Worm (Caenorhabditis elegans) whole organism, L4 larva: ENCODE data around the gene glb-22.

Experiments
- ZK546.5 ChIP-seq, 2 experiments: sonication (generic microtip); optimal IDR thresholded peaks; 2 replicates each; lab custom pipeline; 2017; ENCODE audit warnings: missing biosample characterization in 2 of 2, missing genetic modification characterization in 2 of 2
- fkh-10 ChIP-seq: fragments of 150-350 bp; optimal IDR thresholded peaks from 2 replicates; lab custom pipeline; 2014; ENCODE audit warnings: missing biosample characterization, missing genetic modification reagents, missing genetic modification characterization
- hif-1 ChIP-seq, 2 experiments: sonication (generic microtip); optimal IDR thresholded peaks; 2 replicates each; lab custom pipeline; 2016 to 2017; ENCODE audit warnings: missing compliant biosample characterization in 2 of 2, missing genetic modification characterization in 2 of 2, missing genetic modification reagents in 2 of 2, missing genotype in 2 of 2, mild to moderate bottlenecking in 1 of 2
- lin-13 ChIP-seq: fragments of 150-350 bp; optimal IDR thresholded peaks from 2 replicates; lab custom pipeline; 2014; ENCODE audit warnings: missing biosample characterization, missing genetic modification reagents, missing genetic modification characterization
- lin-38 ChIP-seq: fragments of 200-800 bp; sonication (Bioruptor generic); IDR thresholded peaks from 2 replicates; pipeline ENCODE4 v1.3.6; 2022; ENCODE audit warnings: missing genetic modification reagents, missing genetic modification characterization, missing compliant biosample characterization
- nhr-11 ChIP-seq: fragments of 150-350 bp; optimal IDR thresholded peaks from 2 replicates; lab custom pipeline; 2014; ENCODE audit warnings: missing biosample characterization, missing genetic modification characterization
- nhr-28 ChIP-seq: fragments of 150-350 bp; optimal IDR thresholded peaks from 2 replicates; lab custom pipeline; 2014; ENCODE audit warnings: missing biosample characterization, missing genetic modification characterization
- nhr-41 ChIP-seq: fragments of 200-800 bp; sonication (Bioruptor generic); IDR thresholded peaks from 2 replicates; pipeline ENCODE4 v1.3.6; 2022; ENCODE audit warnings: missing genetic modification reagents, missing genetic modification characterization, missing compliant biosample characterization
- zag-1 ChIP-seq: fragments of 150-350 bp; optimal IDR thresholded peaks from 2 replicates; lab custom pipeline; 2014; ENCODE audit warnings: missing biosample characterization, missing genetic modification characterization

- TF ChIP-seq ZK546.5 (tag; optimal IDR thresholded peaks at IDR 0.05; lab: Kevin White, UChicago) (no peak), fkh-10 (GFP tag; lab: Kevin White, UChicago) (no peak), lin-13 (GFP tag; lab: Kevin White, UChicago) (no peak), zag-1 (tag; lab: Kevin White, UChicago) (no peak), nhr-11 (tag; lab: Kevin White, UChicago) (no peak), hif-1 (tag; optimal IDR thresholded peaks at IDR 0.05; lab: Kevin White, UChicago) (no peak), lin-38 (no peak), nhr-41 (GFP tag; lab: Robert Waterston, UW) (no peak), nhr-28 (tag; lab: Kevin White, UChicago) (peak; percentile 30)
Observed at ce11 chrV:14633319-14633718, 33.2 kb downstream of the glb-22 start.
